Fruit fly (Drosophila melanogaster) whole organism, embryonic: Measurements from ENCODE around the gene dsf.

Experiments used
- CG12104 ChIP-seq: fragments of 200-800 bp; sonication (Bioruptor generic); optimal IDR thresholded peaks from 3 replicates; lab custom pipeline; 2016; ENCODE audit warnings: missing biosample characterization, missing genetic modification characterization
- CG14860 ChIP-seq: fragments of 200-800 bp; sonication (Bioruptor generic); IDR thresholded peaks from 3 replicates; pipeline ENCODE4 v1.3.6; 2022; ENCODE audit warnings: missing biosample characterization, missing genetic modification characterization; ENCODE audit not compliant: partially characterized antibody
- CG15011 ChIP-seq: fragments of 200-800 bp; sonication (Bioruptor generic); optimal IDR thresholded peaks from 3 replicates; lab custom pipeline; 2018; ENCODE audit warnings: missing biosample characterization, mild to moderate bottlenecking, missing genetic modification characterization
- CG15479 ChIP-seq: fragments of 200-800 bp; sonication (Bioruptor generic); optimal IDR thresholded peaks from 3 replicates; lab custom pipeline; 2019; ENCODE audit warnings: missing biosample characterization, mild to moderate bottlenecking, missing genetic modification characterization, moderate library complexity
- CG16779 ChIP-seq: fragments of 200-800 bp; sonication (Bioruptor generic); IDR thresholded peaks from 2 replicates; pipeline ENCODE4 v1.3.6; 2022; ENCODE audit warnings: missing biosample characterization, missing genetic modification characterization
- CG17612 ChIP-seq: fragments of 200-800 bp; sonication (Bioruptor generic); IDR thresholded peaks from 2 replicates; pipeline ENCODE4 v1.3.6; 2022; ENCODE audit warnings: missing biosample characterization, missing genetic modification characterization
- CG1792 ChIP-seq: fragments of 200-800 bp; sonication (Bioruptor generic); optimal IDR thresholded peaks from 2 replicates; lab custom pipeline; 2016; ENCODE audit warnings: missing biosample characterization, missing genetic modification characterization
- CG18476 ChIP-seq: fragments of 200-800 bp; sonication (Bioruptor generic); optimal IDR thresholded peaks from 2 replicates; lab custom pipeline; 2016; ENCODE audit warnings: missing biosample characterization, mild to moderate bottlenecking, missing genetic modification characterization
- CG2116 ChIP-seq: fragments of 200-800 bp; sonication (Bioruptor generic); optimal IDR thresholded peaks from 3 replicates; lab custom pipeline; 2018; ENCODE audit warnings: missing biosample characterization, mild to moderate bottlenecking, missing genetic modification characterization
- CG2129 ChIP-seq: fragments of 200-800 bp; sonication (Bioruptor generic); IDR thresholded peaks from 2 replicates; pipeline ENCODE4 v1.3.6; 2022; ENCODE audit warnings: missing biosample characterization, missing genetic modification characterization; ENCODE audit not compliant: partially characterized antibody
- CG2712 ChIP-seq: fragments of 200-800 bp; optimal IDR thresholded peaks from 3 replicates; lab custom pipeline; 2019; ENCODE audit warnings: missing biosample characterization, mild to moderate bottlenecking, missing genetic modification characterization, moderate library complexity
- CG2875 ChIP-seq: fragments of 200-800 bp; sonication (Bioruptor generic); optimal IDR thresholded peaks from 2 replicates; lab custom pipeline; 2017; ENCODE audit warnings: missing biosample characterization, mild to moderate bottlenecking, missing genetic modification characterization, missing genetic modification reagents
- CG33557 ChIP-seq: fragments of 200-800 bp; sonication (Bioruptor generic); optimal IDR thresholded peaks from 2 replicates; lab custom pipeline; 2019; ENCODE audit warnings: missing biosample characterization, mild to moderate bottlenecking, missing genetic modification characterization, moderate library complexity
- CG4820 ChIP-seq: fragments of 200-800 bp; sonication (Bioruptor generic); optimal IDR thresholded peaks from 3 replicates; lab custom pipeline; 2016; ENCODE audit warnings: missing biosample characterization, missing genetic modification characterization
- CG6654 ChIP-seq: fragments of 200-800 bp; sonication (Bioruptor generic); optimal IDR thresholded peaks from 2 replicates; lab custom pipeline; 2017; ENCODE audit warnings: missing biosample characterization, mild to moderate bottlenecking, missing genetic modification characterization
- CG6765 ChIP-seq: fragments of 200-800 bp; sonication (Bioruptor generic); optimal IDR thresholded peaks from 3 replicates; lab custom pipeline; 2017; ENCODE audit warnings: missing biosample characterization, mild to moderate bottlenecking, missing genetic modification characterization
- CG8944 ChIP-seq: fragments of 200-800 bp; sonication (Bioruptor generic); optimal IDR thresholded peaks from 3 replicates; lab custom pipeline; 2016; ENCODE audit warnings: missing biosample characterization, missing genetic modification characterization
- CG9609 ChIP-seq: fragments of 200-800 bp; sonication (Bioruptor generic); optimal IDR thresholded peaks from 3 replicates; lab custom pipeline; 2016; ENCODE audit warnings: missing biosample characterization, missing genetic modification characterization
- CG9932 ChIP-seq: fragments of 200-800 bp; sonication (Bioruptor generic); IDR thresholded peaks from 2 replicates; pipeline ENCODE4 v1.3.6; 2022; ENCODE audit warnings: missing biosample characterization, missing genetic modification characterization
- E2f1 ChIP-seq: fragments of 200-800 bp; sonication (Bioruptor generic); IDR thresholded peaks from 2 replicates; pipeline ENCODE4 v1.3.6; 2022; ENCODE audit warnings: missing biosample characterization, missing genetic modification characterization
- Ets65A ChIP-seq: fragments of 200-800 bp; sonication (Bioruptor generic); peaks from one replicate; lab custom pipeline; 2016; ENCODE audit warnings: missing biosample characterization, missing genetic modification characterization
- Fer2 ChIP-seq: fragments of 200-800 bp; sonication (Bioruptor generic); optimal IDR thresholded peaks from 2 replicates; lab custom pipeline; 2018; ENCODE audit warnings: missing biosample characterization, mild to moderate bottlenecking, missing genetic modification characterization, moderate library complexity
- HLH3B ChIP-seq: fragments of 200-800 bp; sonication (Bioruptor generic); IDR thresholded peaks from 2 replicates; pipeline ENCODE4 v1.3.6; 2022; ENCODE audit warnings: missing biosample characterization, missing genetic modification characterization
- Myb ChIP-seq: fragments of 200-800 bp; sonication (Bioruptor generic); optimal IDR thresholded peaks from 2 replicates; lab custom pipeline; 2016; ENCODE audit warnings: missing biosample characterization, missing genetic modification characterization
- Nf-YA ChIP-seq: fragments of 200-800 bp; sonication (Bioruptor generic); IDR thresholded peaks from 2 replicates; pipeline ENCODE4 v1.3.6; 2022; ENCODE audit warnings: missing biosample characterization, missing genetic modification characterization
- Oli ChIP-seq: fragments of 200-800 bp; sonication (Bioruptor generic); optimal IDR thresholded peaks from 2 replicates; lab custom pipeline; 2018; ENCODE audit warnings: missing biosample characterization, mild to moderate bottlenecking, missing genetic modification characterization, moderate library complexity
- Poxn ChIP-seq: fragments of 200-800 bp; sonication (Bioruptor generic); IDR thresholded peaks from 2 replicates; pipeline ENCODE4 v1.3.6; 2022; ENCODE audit warnings: missing biosample characterization, missing genetic modification characterization
- Usf ChIP-seq: fragments of 200-800 bp; sonication (Bioruptor generic); optimal IDR thresholded peaks from 2 replicates; lab custom pipeline; 2017; ENCODE audit warnings: missing genotype, missing biosample characterization, missing genetic modification characterization
- amos ChIP-seq: fragments of 200-800 bp; sonication (Bioruptor generic); IDR thresholded peaks from 2 replicates; pipeline ENCODE4 v1.3.6; 2022; ENCODE audit warnings: missing biosample characterization, missing genetic modification characterization; ENCODE audit not compliant: partially characterized antibody
- ase ChIP-seq: fragments of 200-800 bp; sonication (Bioruptor generic); IDR thresholded peaks from 3 replicates; pipeline ENCODE4 v1.3.6; 2022; ENCODE audit warnings: missing biosample characterization, missing genetic modification characterization
- dmrt11E ChIP-seq: fragments of 200-800 bp; sonication (Bioruptor generic); optimal IDR thresholded peaks from 3 replicates; lab custom pipeline; 2018; ENCODE audit warnings: missing biosample characterization, mild to moderate bottlenecking, missing genetic modification characterization, moderate library complexity
- dmrt99B ChIP-seq: fragments of 200-800 bp; sonication (Bioruptor generic); optimal IDR thresholded peaks from 2 replicates; lab custom pipeline; 2018; ENCODE audit warnings: missing biosample characterization, mild to moderate bottlenecking, missing genetic modification characterization, moderate library complexity
- dpn ChIP-seq, 2 experiments: fragments of 200-800 bp; sonication (Bioruptor generic); optimal IDR thresholded peaks; 3 replicates each; lab custom pipeline; 2016; ENCODE audit warnings: missing biosample characterization in 2 of 2, missing genetic modification characterization in 2 of 2
- emc ChIP-seq: fragments of 200-800 bp; sonication (Bioruptor generic); optimal IDR thresholded peaks from 2 replicates; lab custom pipeline; 2016; ENCODE audit warnings: missing biosample characterization, missing genetic modification characterization
- fd96Cb ChIP-seq: fragments of 200-800 bp; sonication (Bioruptor generic); optimal IDR thresholded peaks from 2 replicates; lab custom pipeline; 2018; ENCODE audit warnings: missing biosample characterization, mild to moderate bottlenecking, missing genetic modification characterization, moderate library complexity
- gem ChIP-seq: fragments of 200-800 bp; sonication (Bioruptor generic); optimal IDR thresholded peaks from 2 replicates; lab custom pipeline; 2019; ENCODE audit warnings: missing biosample characterization, mild to moderate bottlenecking, missing genetic modification characterization, moderate library complexity
- gsb ChIP-seq: fragments of 200-800 bp; sonication (Bioruptor generic); IDR thresholded peaks from 2 replicates; pipeline ENCODE4 v1.3.6; 2022; ENCODE audit warnings: missing biosample characterization, missing genetic modification characterization
- hkb ChIP-seq, 2 experiments: fragments of 200-800 bp in 1 of 2; fragments of >200 bp in 1 of 2; sonication (Bioruptor generic) in 1 of 2; IDR thresholded peaks in 1 of 2; optimal IDR thresholded peaks in 1 of 2; 2 replicates each; pipeline versions ENCODE4 v1.3.6 to Lab custom; 2017 to 2022; ENCODE audit warnings: missing biosample characterization in 1 of 2, missing genetic modification characterization in 1 of 2
- hth ChIP-seq: fragments of >200 bp; optimal IDR thresholded peaks from 2 replicates; lab custom pipeline; 2017; ENCODE audit warnings: inconsistent platforms
- inv ChIP-seq: fragments of 200-800 bp; sonication (Bioruptor generic); IDR thresholded peaks from 2 replicates; pipeline ENCODE4 v1.3.6; 2022; ENCODE audit warnings: missing biosample characterization, missing genetic modification characterization; ENCODE audit not compliant: partially characterized antibody
- kay ChIP-seq: fragments of 200-800 bp; sonication (Bioruptor generic); optimal IDR thresholded peaks from 2 replicates; lab custom pipeline; 2016; ENCODE audit warnings: missing biosample characterization, missing genetic modification characterization
- klu ChIP-seq: fragments of 200-800 bp; sonication (Bioruptor generic); IDR thresholded peaks from 2 replicates; pipeline ENCODE4 v1.3.6; 2022; ENCODE audit warnings: missing biosample characterization, missing genetic modification characterization
- onecut ChIP-seq: fragments of 200-800 bp; sonication (Bioruptor generic); IDR thresholded peaks from 2 replicates; pipeline ENCODE4 v1.3.6; 2022; ENCODE audit warnings: missing biosample characterization, missing genetic modification characterization
- pnt ChIP-seq: fragments of 200-800 bp; sonication (Bioruptor generic); optimal IDR thresholded peaks from 3 replicates; lab custom pipeline; 2016; ENCODE audit warnings: missing biosample characterization, missing genetic modification characterization
- scrt ChIP-seq: fragments of 200-800 bp; sonication (Bioruptor generic); optimal IDR thresholded peaks from 2 replicates; lab custom pipeline; 2018; ENCODE audit warnings: missing biosample characterization, mild to moderate bottlenecking, missing genetic modification characterization, moderate library complexity
- shn ChIP-seq: fragments of 200-800 bp; sonication (Bioruptor generic); optimal IDR thresholded peaks from 3 replicates; lab custom pipeline; 2016; ENCODE audit warnings: missing biosample characterization, missing genetic modification characterization
- sima ChIP-seq: fragments of 200-800 bp; sonication (Bioruptor generic); optimal IDR thresholded peaks from 2 replicates; lab custom pipeline; 2016; ENCODE audit warnings: missing biosample characterization, missing genetic modification characterization
- sna ChIP-seq: fragments of 200-800 bp; sonication (Bioruptor generic); IDR thresholded peaks from 2 replicates; pipeline ENCODE4 v1.3.6; 2022; ENCODE audit warnings: missing biosample characterization, missing genetic modification characterization; ENCODE audit not compliant: partially characterized antibody
- toy ChIP-seq: fragments of 200-800 bp; sonication (Bioruptor generic); IDR thresholded peaks from 2 replicates; pipeline ENCODE4 v1.3.6; 2022; ENCODE audit warnings: missing biosample characterization, missing genetic modification characterization
- yki ChIP-seq: fragments of >200 bp; optimal IDR thresholded peaks from 3 replicates; lab custom pipeline; 2018

Gene dsf

dm6 chr2L:5979957-5980861, 54.5 kb downstream of the dsf start (continued):
- TF ChIP-seq Oli (tag; lab: Kevin White, UChicago) (no peak), fd96Cb (no peak), CG18476 (GFP tag; lab: Kevin White, UChicago) (no peak), scrt (peak; percentile 49), toy (GFP tag; lab: Robert Waterston, UW) (no peak), sima (GFP tag; lab: Kevin White, UChicago) (no peak), pnt (GFP tag; lab: Kevin White, UChicago) (no peak), E2f1 (GFP tag; lab: Robert Waterston, UW) (no peak), CG33557 (peak; percentile 32), CG6765 (GFP tag; lab: Kevin White, UChicago) (peak; percentile 80), dmrt11E (tag; lab: Kevin White, UChicago) (no peak), CG12104 (GFP tag; lab: Kevin White, UChicago) (no peak), dpn (GFP tag; optimal IDR thresholded peaks at IDR 0.05; lab: Kevin White, UChicago) (peak in 1 of 2 experiments; percentile 9), kay (GFP tag; lab: Kevin White, UChicago) (peak; percentile 98), CG16779 (GFP tag; lab: Robert Waterston, UW) (no peak), CG9932 (no peak), CG2129 (no peak), gsb (GFP tag; lab: Robert Waterston, UW) (no peak), Myb (GFP tag; lab: Kevin White, UChicago) (no peak), CG9609 (GFP tag; lab: Kevin White, UChicago) (no peak), Nf-YA (GFP tag; lab: Robert Waterston, UW) (no peak), CG8944 (no peak), dmrt99B (tag; lab: Kevin White, UChicago) (peak; percentile 30), Poxn (GFP tag; lab: Robert Waterston, UW) (no peak), klu (GFP tag; lab: Robert Waterston, UW) (no peak), CG2116 (GFP tag; lab: Kevin White, UChicago) (no peak), amos (GFP tag; lab: Robert Waterston, UW) (no peak), Ets65A (GFP tag; lab: Kevin White, UChicago) (no peak), sna (GFP tag; lab: Robert Waterston, UW) (no peak), CG4820 (GFP tag; lab: Kevin White, UChicago) (no peak), gem (no peak), HLH3B (GFP tag; lab: Robert Waterston, UW) (no peak), onecut (GFP tag; lab: Robert Waterston, UW) (peak; percentile 8; the same call in 1 of the 2 replicates), CG15479 (GFP tag; lab: Kevin White, UChicago) (peak; percentile 21), hth (lab: Kevin White, UChicago) (no peak), hkb (optimal IDR thresholded peaks at IDR 0.05; lab: Kevin White, UChicago) (no peak), hkb (GFP tag; IDR thresholded peaks at IDR 0.05; lab: Robert Waterston, UW) (no peak), Fer2 (tag; lab: Kevin White, UChicago) (no peak), Usf (GFP tag; lab: Kevin White, UChicago) (no peak), CG2712 (tag; lab: Kevin White, UChicago) (peak; percentile 34), CG15011 (no peak), emc (GFP tag; lab: Kevin White, UChicago) (no peak), CG14860 (GFP tag; lab: Robert Waterston, UW) (no peak), CG6654 (GFP tag; lab: Kevin White, UChicago) (no peak), ase (GFP tag; lab: Robert Waterston, UW) (no peak), inv (GFP tag; lab: Robert Waterston, UW) (no peak), CG2875 (GFP tag; lab: Kevin White, UChicago) (no peak), yki (peak; percentile 48), CG1792 (GFP tag; lab: Kevin White, UChicago) (no peak), CG17612 (GFP tag; lab: Robert Waterston, UW) (no peak), shn (GFP tag; lab: Kevin White, UChicago) (no peak)
